Fruit fly (Drosophila melanogaster): ENCODE measurements around the gene mRpL14.

mRpL14 gene

dm6 chrX:2301069-2301508, 43.4 kb downstream of the mRpL14 start (continued):
- TF ChIP-seq CG6854 (GFP tag; optimal IDR thresholded peaks at IDR 0.05) (no peak), acj6 (GFP tag; optimal IDR thresholded peaks at IDR 0.05) (peak; percentile 76), CG1621 (tag; optimal IDR thresholded peaks at IDR 0.05) (peak; percentile 67), Lpt (GFP tag; optimal IDR thresholded peaks at IDR 0.05) (peak; percentile 38), Sox15 (GFP tag; optimal IDR thresholded peaks at IDR 0.05) (peak; percentile 77), CG15336 (GFP tag; IDR thresholded peaks at IDR 0.05) (peak; percentile 45; the same call in 1 of the 2 replicates), CG3919 (GFP tag; optimal IDR thresholded peaks at IDR 0.05) (peak; percentile 37), CG7368 (GFP tag; optimal IDR thresholded peaks at IDR 0.05) (peak; percentile 65), CG11294 (GFP tag; IDR thresholded peaks at IDR 0.05) (peak; percentile 68), svp (GFP tag) (peak; percentile 53), CG10631 (GFP tag; optimal IDR thresholded peaks at IDR 0.05) (peak; percentile 64), vri (GFP tag; optimal IDR thresholded peaks at IDR 0.05) (no peak), cyc (GFP tag; optimal IDR thresholded peaks at IDR 0.05) (peak; percentile 56), net (GFP tag; optimal IDR thresholded peaks at IDR 0.05) (peak; percentile 47), OdsH (GFP tag; optimal IDR thresholded peaks at IDR 0.05) (peak; percentile 73), Ets96B (tag; optimal IDR thresholded peaks at IDR 0.05) (peak; percentile 66), Met (GFP tag; optimal IDR thresholded peaks at IDR 0.05) (peak; percentile 63)

dm6 chrX:2300293-2301068, 44.0 kb downstream of the mRpL14 start:
- peak; percentile 99 for TF ChIP-seq fd59A (GFP tag; optimal IDR thresholded peaks at IDR 0.05)
- TF ChIP-seq topi (GFP tag; optimal IDR thresholded peaks at IDR 0.05), result peak; percentile 99
- TF ChIP-seq CG3919 (GFP tag; optimal IDR thresholded peaks at IDR 0.05), result peak; percentile 98
- peak; percentile 100 for TF ChIP-seq CG6163 (GFP tag; IDR thresholded peaks at IDR 0.05)
- peak; percentile 99 for TF ChIP-seq CG6792 (GFP tag; optimal IDR thresholded peaks at IDR 0.05)
- peak; percentile 99 for TF ChIP-seq lz (GFP tag; optimal IDR thresholded peaks at IDR 0.05)
- TF ChIP-seq Ets21C (GFP tag; optimal IDR thresholded peaks at IDR 0.05), result peak; percentile 98
- TF ChIP-seq OdsH (GFP tag; optimal IDR thresholded peaks at IDR 0.05), result peak; percentile 99
- peak; percentile 97 for TF ChIP-seq CG7368 (GFP tag; optimal IDR thresholded peaks at IDR 0.05)
- TF ChIP-seq CG6276 (GFP tag; optimal IDR thresholded peaks at IDR 0.05), result peak; percentile 99
- TF ChIP-seq Eip93F (GFP tag; optimal IDR thresholded peaks at IDR 0.05), result peak; percentile 97
- TF ChIP-seq CG1621 (tag; optimal IDR thresholded peaks at IDR 0.05), result peak; percentile 99
- peak; percentile 99 for TF ChIP-seq CG10631 (GFP tag; optimal IDR thresholded peaks at IDR 0.05)
- TF ChIP-seq dac (GFP tag; optimal IDR thresholded peaks at IDR 0.05), result peak; percentile 99
- TF ChIP-seq net (GFP tag; optimal IDR thresholded peaks at IDR 0.05), result peak; percentile 98
- TF ChIP-seq Smox (GFP tag; optimal IDR thresholded peaks at IDR 0.05), result peak; percentile 99
- peak; percentile 99 for TF ChIP-seq Sox15 (GFP tag; optimal IDR thresholded peaks at IDR 0.05)
- TF ChIP-seq dsx (GFP tag; optimal IDR thresholded peaks at IDR 0.05; ENCODE audit: poor library complexity, severe bottlenecking), result peak; percentile 98
- peak; percentile 98 for TF ChIP-seq achi (GFP tag; optimal IDR thresholded peaks at IDR 0.05)
- TF ChIP-seq CG8319 (GFP tag; optimal IDR thresholded peaks at IDR 0.05), result peak; percentile 97
- peak; percentile 99 for TF ChIP-seq CG34406 (GFP tag; optimal IDR thresholded peaks at IDR 0.05)
- peak; percentile 98 for TF ChIP-seq Eip75B (GFP tag; optimal IDR thresholded peaks at IDR 0.05)
- peak; percentile 99 for TF ChIP-seq esn (GFP tag; optimal IDR thresholded peaks at IDR 0.05)
- peak; percentile 97 for TF ChIP-seq Lpt (GFP tag; optimal IDR thresholded peaks at IDR 0.05)
- peak; percentile 99 for TF ChIP-seq CG32006 (GFP tag; optimal IDR thresholded peaks at IDR 0.05)
- TF ChIP-seq CG10669 (GFP tag; optimal IDR thresholded peaks at IDR 0.05), result peak; percentile 99
- TF ChIP-seq CG11762 (GFP tag; optimal IDR thresholded peaks at IDR 0.05; ENCODE audit: insufficient read depth), result peak; percentile 97
- TF ChIP-seq CG6808 (GFP tag; optimal IDR thresholded peaks at IDR 0.05), result peak; percentile 96
- peak; percentile 98 for TF ChIP-seq CG16779 (tag; optimal IDR thresholded peaks at IDR 0.05)
- TF ChIP-seq salr (GFP tag; optimal IDR thresholded peaks at IDR 0.05), result peak; percentile 91 to 99
- TF ChIP-seq Hr39 (GFP tag; optimal IDR thresholded peaks at IDR 0.05), result peak; percentile 99
- TF ChIP-seq Hr4 (GFP tag; optimal IDR thresholded peaks at IDR 0.05), result peak; percentile 99
- peak; percentile 98 for TF ChIP-seq spab (GFP tag; optimal IDR thresholded peaks at IDR 0.05)
- TF ChIP-seq Sox14 (GFP tag; optimal IDR thresholded peaks at IDR 0.05), result peak; percentile 99
- TF ChIP-seq Met (GFP tag; optimal IDR thresholded peaks at IDR 0.05), result peak; percentile 100
- peak; percentile 99 for TF ChIP-seq vri (GFP tag; optimal IDR thresholded peaks at IDR 0.05)
- peak; percentile 99 for TF ChIP-seq CG6854 (GFP tag; optimal IDR thresholded peaks at IDR 0.05)
- TF ChIP-seq CG15336 (GFP tag; IDR thresholded peaks at IDR 0.05), result peak; percentile 99
- TF ChIP-seq CG31627 (GFP tag; optimal IDR thresholded peaks at IDR 0.05), result peak; percentile 99
- TF ChIP-seq CG11902 (GFP tag; optimal IDR thresholded peaks at IDR 0.05), result peak; percentile 98
- peak; percentile 99 for TF ChIP-seq Ets96B (tag; optimal IDR thresholded peaks at IDR 0.05)
- peak; percentile 99 for TF ChIP-seq Sox102F (GFP tag; optimal IDR thresholded peaks at IDR 0.05)
